Worm (Caenorhabditis elegans) whole organism, L1 larva: ENCODE measurements around the gene F58E6.5.
A peak's percentile ranks its signal among the peaks of the same experiment; 100 is the strongest.

Experiments
- C34B4.2 ChIP-seq: sonication (generic microtip); optimal IDR thresholded peaks from 2 replicates; lab custom pipeline; 2017; ENCODE audit warnings: mild to moderate bottlenecking, missing genetic modification characterization, missing compliant biosample characterization
- F16B12.6 ChIP-seq: fragments of 150-350 bp; optimal IDR thresholded peaks from 2 replicates; lab custom pipeline; 2014; ENCODE audit warnings: missing biosample characterization, missing genetic modification characterization
- aly-2 ChIP-seq: fragments of 150-350 bp; optimal IDR thresholded peaks from 2 replicates; lab custom pipeline; 2014; ENCODE audit warnings: missing biosample characterization, missing genetic modification characterization
- ceh-63 ChIP-seq: fragments of 200-800 bp; sonication (Bioruptor generic); optimal IDR thresholded peaks from 2 replicates; lab custom pipeline; 2018; ENCODE audit warnings: mild to moderate bottlenecking, missing genetic modification characterization, missing compliant biosample characterization
- ceh-8 ChIP-seq: fragments of 200-800 bp; sonication (Bioruptor generic); optimal IDR thresholded peaks from 2 replicates; lab custom pipeline; 2018; ENCODE audit warnings: mild to moderate bottlenecking, missing genetic modification characterization, moderate library complexity, missing compliant biosample characterization
- ceh-82 ChIP-seq, 3 experiments: fragments of 150-350 bp in 1 of 3; sonication (generic microtip) in 2 of 3; optimal IDR thresholded peaks; 2 replicates each; lab custom pipeline; 2014 to 2017; ENCODE audit warnings: missing biosample characterization in 3 of 3, missing genetic modification characterization in 3 of 3
- dpl-1 ChIP-seq, 3 experiments: fragments of 150-350 bp in 2 of 3; sonication (generic microtip) in 1 of 3; optimal IDR thresholded peaks; 2 replicates each; lab custom pipeline; 2014 to 2017; ENCODE audit warnings: missing biosample characterization in 3 of 3, missing genetic modification characterization in 3 of 3, missing genetic modification reagents in 3 of 3
- dsc-1 ChIP-seq: sonication (generic microtip); optimal IDR thresholded peaks from 2 replicates; lab custom pipeline; 2016; ENCODE audit warnings: mild to moderate bottlenecking, missing genetic modification characterization, missing compliant biosample characterization
- efl-1 ChIP-seq, 4 experiments: fragments of 150-350 bp; optimal IDR thresholded peaks in 3 of 4; peaks in 1 of 4; 1 replicate in 1 of 4; 2 replicates in 3 of 4; lab custom pipeline; 2014; ENCODE audit warnings: missing biosample characterization in 2 of 4, missing genetic modification characterization in 2 of 4, missing genetic modification reagents in 2 of 4
- egl-13 ChIP-seq: sonication (generic microtip); optimal IDR thresholded peaks from 2 replicates; lab custom pipeline; 2016; ENCODE audit warnings: missing genotype, missing genetic modification reagents, missing genetic modification characterization, missing compliant biosample characterization
- elt-2 ChIP-seq: sonication (generic microtip); optimal IDR thresholded peaks from 2 replicates; lab custom pipeline; 2016; ENCODE audit warnings: missing genetic modification characterization, mild to moderate bottlenecking, inconsistent platforms, missing compliant biosample characterization, missing genetic modification reagents
- ets-5 ChIP-seq: fragments of 200-800 bp; sonication (Bioruptor generic); IDR thresholded peaks from 2 replicates; pipeline ENCODE4 v1.3.6; 2022; ENCODE audit warnings: missing genetic modification characterization, missing compliant biosample characterization
- fkh-10 ChIP-seq: sonication (generic microtip); optimal IDR thresholded peaks from 2 replicates; lab custom pipeline; 2017; ENCODE audit warnings: missing biosample characterization, missing genetic modification reagents, missing genetic modification characterization
- fkh-8 ChIP-seq: sonication (generic microtip); optimal IDR thresholded peaks from 2 replicates; lab custom pipeline; 2016; ENCODE audit warnings: mild to moderate bottlenecking, missing genetic modification characterization, missing compliant biosample characterization
- fos-1 ChIP-seq: fragments of 150-350 bp; optimal IDR thresholded peaks from 2 replicates; lab custom pipeline; 2014; ENCODE audit warnings: missing biosample characterization, missing genetic modification characterization
- irx-1 ChIP-seq: sonication (generic microtip); optimal IDR thresholded peaks from 2 replicates; lab custom pipeline; 2016; ENCODE audit warnings: missing genetic modification characterization, missing compliant biosample characterization
- jun-1 ChIP-seq: fragments of 150-350 bp; optimal IDR thresholded peaks from 2 replicates; lab custom pipeline; 2014; ENCODE audit warnings: missing biosample characterization, missing genetic modification reagents, missing genetic modification characterization
- lin-13 ChIP-seq: fragments of 150-350 bp; optimal IDR thresholded peaks from 2 replicates; lab custom pipeline; 2014; ENCODE audit warnings: missing biosample characterization, missing genetic modification reagents, missing genetic modification characterization
- lin-14 ChIP-seq: fragments of 200-800 bp; sonication (Bioruptor generic); optimal IDR thresholded peaks from 2 replicates; lab custom pipeline; 2018; ENCODE audit warnings: mild to moderate bottlenecking, missing genetic modification characterization, moderate library complexity, missing compliant biosample characterization
- lin-35 ChIP-seq, 2 experiments: fragments of 150-350 bp; optimal IDR thresholded peaks; 2 replicates each; lab custom pipeline; 2014; ENCODE audit warnings: missing biosample characterization in 2 of 2, missing genetic modification characterization in 2 of 2, missing genetic modification reagents in 2 of 2
- lin-39 ChIP-seq: fragments of 150-350 bp; optimal IDR thresholded peaks from 2 replicates; lab custom pipeline; 2014; ENCODE audit warnings: missing biosample characterization, missing genetic modification reagents, missing genetic modification characterization
- lsy-2 ChIP-seq, 2 experiments: fragments of 150-350 bp; optimal IDR thresholded peaks; 2 replicates each; lab custom pipeline; 2014; ENCODE audit warnings: missing biosample characterization in 2 of 2, missing genetic modification characterization in 2 of 2
- nhr-19 ChIP-seq: fragments of 200-800 bp; sonication (Bioruptor generic); conservative IDR thresholded peaks from 2 replicates; pipeline ENCODE4 v1.3.6; 2022; ENCODE audit warnings: missing genetic modification characterization, missing compliant biosample characterization
- nhr-47 ChIP-seq: sonication (generic microtip); optimal IDR thresholded peaks from 2 replicates; lab custom pipeline; 2016; ENCODE audit warnings: mild to moderate bottlenecking, missing genetic modification characterization, moderate library complexity, missing compliant biosample characterization
- nhr-71 ChIP-seq: sonication (generic microtip); optimal IDR thresholded peaks from 2 replicates; lab custom pipeline; 2016; ENCODE audit warnings: mild to moderate bottlenecking, missing genetic modification characterization, moderate library complexity, missing compliant biosample characterization
- nhr-85 ChIP-seq: sonication (generic microtip); peaks from one replicate; lab custom pipeline; 2016; ENCODE audit warnings: missing genetic modification characterization, inconsistent platforms, missing compliant biosample characterization
- nhr-90 ChIP-seq: sonication (generic microtip); optimal IDR thresholded peaks from 2 replicates; lab custom pipeline; 2016; ENCODE audit warnings: mild to moderate bottlenecking, missing genetic modification characterization, missing compliant biosample characterization; ENCODE audit not compliant: poor library complexity
- pag-3 ChIP-seq: sonication (generic microtip); optimal IDR thresholded peaks from 2 replicates; lab custom pipeline; 2017; ENCODE audit warnings: missing genetic modification characterization, mild to moderate bottlenecking, missing compliant biosample characterization, antibody characterized with exemption, borderline replicate concordance; ENCODE audit not compliant: insufficient read depth
- pax-3 ChIP-seq: fragments of 200-800 bp; sonication (Bioruptor generic); optimal IDR thresholded peaks from 2 replicates; lab custom pipeline; 2018; ENCODE audit warnings: mild to moderate bottlenecking, missing genetic modification characterization, moderate library complexity, missing compliant biosample characterization
- pqm-1 ChIP-seq: sonication (generic microtip); optimal IDR thresholded peaks from 3 replicates; lab custom pipeline; 2017; ENCODE audit warnings: missing biosample characterization, missing genetic modification characterization
- skn-1 ChIP-seq: fragments of 150-350 bp; optimal IDR thresholded peaks from 2 replicates; lab custom pipeline; 2014; ENCODE audit warnings: missing biosample characterization, missing genetic modification characterization
- swsn-7 ChIP-seq: sonication (generic microtip); optimal IDR thresholded peaks from 2 replicates; lab custom pipeline; 2016; ENCODE audit warnings: missing genetic modification characterization, missing compliant biosample characterization
- tbx-2 ChIP-seq: sonication (generic microtip); optimal IDR thresholded peaks from 2 replicates; lab custom pipeline; 2016; ENCODE audit warnings: missing genetic modification characterization, missing compliant biosample characterization
- tlp-1 ChIP-seq: fragments of 150-350 bp; optimal IDR thresholded peaks from 2 replicates; lab custom pipeline; 2014; ENCODE audit warnings: missing biosample characterization, missing genetic modification characterization
- unc-130 ChIP-seq: fragments of 150-350 bp; optimal IDR thresholded peaks from 2 replicates; lab custom pipeline; 2017; ENCODE audit warnings: missing biosample characterization, missing genetic modification characterization, inconsistent platforms
- unc-62 ChIP-seq: fragments of 150-350 bp; optimal IDR thresholded peaks from 2 replicates; lab custom pipeline; 2014; ENCODE audit warnings: missing biosample characterization, missing genetic modification reagents, missing genetic modification characterization
- unc-98 ChIP-seq: fragments of 200-800 bp; sonication (Bioruptor generic); IDR thresholded peaks from 2 replicates; pipeline ENCODE4 v1.3.6; 2022; ENCODE audit warnings: missing genetic modification characterization, missing compliant biosample characterization
- xbp-1 ChIP-seq: sonication (generic microtip); optimal IDR thresholded peaks from 2 replicates; lab custom pipeline; 2016; ENCODE audit warnings: missing genetic modification characterization, missing compliant biosample characterization
- zip-4 ChIP-seq: fragments of 200-800 bp; sonication (Bioruptor generic); optimal IDR thresholded peaks from 2 replicates; lab custom pipeline; 2018; ENCODE audit warnings: mild to moderate bottlenecking, missing genetic modification characterization, moderate library complexity, missing compliant biosample characterization
- ztf-11 ChIP-seq, 2 experiments: sonication (generic microtip); optimal IDR thresholded peaks; 2 replicates each; lab custom pipeline; 2016 to 2017; ENCODE audit warnings: missing genetic modification characterization in 2 of 2, missing biosample characterization in 1 of 2, missing compliant biosample characterization in 1 of 2

F58E6.5 gene

ce11 chrV:9796562-9796961 lies 42.2 kb upstream of the F58E6.5 start, which contains the start of gene F46B6.9:
Gene F46B6.9 (plus strand): TSS chrV:9796862.
- TF ChIP-seq ztf-11 (tag; optimal IDR thresholded peaks at IDR 0.05; lab: Kevin White, UChicago) = no peak
- no peak for TF ChIP-seq tbx-2
- TF ChIP-seq nhr-71 (tag; lab: Kevin White, UChicago) = no peak
- no peak for TF ChIP-seq ceh-82 (tag; optimal IDR thresholded peaks at IDR 0.05; lab: Kevin White, UChicago)
- no peak for TF ChIP-seq F16B12.6 (tag; lab: Kevin White, UChicago)
- no peak for TF ChIP-seq lin-35 (GFP tag; optimal IDR thresholded peaks at IDR 0.05; lab: Kevin White, UChicago)
- TF ChIP-seq lin-39 (tag; lab: Kevin White, UChicago) = no peak
- no peak for TF ChIP-seq ets-5 (GFP tag; lab: Robert Waterston, UW)
- no peak for TF ChIP-seq nhr-47 (tag; lab: Kevin White, UChicago)
- TF ChIP-seq unc-130 (tag; lab: Kevin White, UChicago) = no peak
- no peak for TF ChIP-seq lin-13 (GFP tag; lab: Kevin White, UChicago)
- no peak for TF ChIP-seq tlp-1 (tag; lab: Kevin White, UChicago)
- TF ChIP-seq dsc-1 = no peak
- no peak for TF ChIP-seq nhr-90 (tag; lab: Kevin White, UChicago)
- TF ChIP-seq egl-13 = no peak
- TF ChIP-seq nhr-85 (tag; lab: Kevin White, UChicago) = no peak
- TF ChIP-seq xbp-1 (tag; lab: Kevin White, UChicago) = no peak

DNA sequence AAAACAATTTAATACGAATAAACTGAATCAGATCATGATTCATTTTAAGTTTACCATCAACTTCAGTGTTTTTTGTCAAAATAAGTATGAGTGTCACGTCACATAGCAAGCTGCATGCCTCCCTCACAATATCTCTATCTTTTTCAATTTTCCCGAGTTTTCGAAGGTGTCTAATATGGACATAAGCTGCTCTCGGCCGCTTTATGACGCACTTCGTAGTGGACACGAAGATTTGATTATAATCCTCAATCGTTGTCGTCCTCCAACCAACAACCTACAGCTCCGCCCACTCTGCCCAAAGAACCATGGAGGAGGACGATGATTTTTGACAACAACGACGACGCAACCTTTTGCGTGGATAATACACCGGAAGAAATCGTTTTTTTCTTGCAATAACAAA lies 41.6 kb upstream of the F58E6.5 start:
- TF ChIP-seq pag-3 (tag; lab: Kevin White, UChicago) (no peak), dsc-1 (peak; percentile 77), lin-39 (tag; lab: Kevin White, UChicago) (no peak), aly-2 (tag; lab: Kevin White, UChicago) (no peak), fkh-8 (tag; lab: Kevin White, UChicago) (peak; percentile 52), tlp-1 (tag; lab: Kevin White, UChicago) (no peak), pqm-1 (no peak), nhr-19 (GFP tag; lab: Robert Waterston, UW) (no peak), dpl-1 (GFP tag; optimal IDR thresholded peaks at IDR 0.05; lab: Kevin White, UChicago) (no peak), ceh-8 (GFP tag; lab: Kevin White, UChicago) (no peak), efl-1 (optimal IDR thresholded peaks at IDR 0.05; lab: Kevin White, UChicago) (no peak), efl-1 (GFP tag; optimal IDR thresholded peaks at IDR 0.05 in 1 of 2; lab: Kevin White, UChicago) (no peak), ztf-11 (tag; optimal IDR thresholded peaks at IDR 0.05; lab: Kevin White, UChicago) (no peak), pax-3 (tag; lab: Kevin White, UChicago) (peak; percentile 30), zip-4 (GFP tag; lab: Kevin White, UChicago) (no peak), fkh-10 (GFP tag; lab: Kevin White, UChicago) (peak; percentile 24), F16B12.6 (tag; lab: Kevin White, UChicago) (no peak), lsy-2 (tag; optimal IDR thresholded peaks at IDR 0.05; lab: Kevin White, UChicago) (no peak), unc-98 (GFP tag; lab: Robert Waterston, UW) (no peak), fos-1 (tag; lab: Kevin White, UChicago) (no peak), C34B4.2 (tag; lab: Kevin White, UChicago) (no peak)

- TF ChIP-seq ceh-63 = no peak
- peak; percentile 42 for TF ChIP-seq nhr-71 (tag; lab: Kevin White, UChicago)
- peak; percentile 46 for TF ChIP-seq dsc-1
- no peak for TF ChIP-seq swsn-7 (tag; lab: Kevin White, UChicago)
- TF ChIP-seq jun-1 (tag; lab: Kevin White, UChicago) = no peak
- peak in 1 of 2 experiments; percentile 8 for TF ChIP-seq lsy-2 (tag; optimal IDR thresholded peaks at IDR 0.05; lab: Kevin White, UChicago)
- no peak for TF ChIP-seq irx-1 (tag; lab: Kevin White, UChicago)
- TF ChIP-seq fkh-10 (GFP tag; lab: Kevin White, UChicago) = no peak
- no peak for TF ChIP-seq unc-98 (GFP tag; lab: Robert Waterston, UW)
- no peak for TF ChIP-seq C34B4.2 (tag; lab: Kevin White, UChicago)
- peak; percentile 11 for TF ChIP-seq nhr-47 (tag; lab: Kevin White, UChicago)
- peak; percentile 62 for TF ChIP-seq fkh-8 (tag; lab: Kevin White, UChicago)
- TF ChIP-seq lin-14 (GFP tag; lab: Kevin White, UChicago) = no peak
- TF ChIP-seq skn-1 (tag; lab: Kevin White, UChicago) = no peak
- no peak for TF ChIP-seq efl-1 (optimal IDR thresholded peaks at IDR 0.05; lab: Kevin White, UChicago)
- no peak for TF ChIP-seq efl-1 (GFP tag; optimal IDR thresholded peaks at IDR 0.05 in 1 of 2; lab: Kevin White, UChicago)
- TF ChIP-seq xbp-1 (tag; lab: Kevin White, UChicago) = no peak
- peak; percentile 7 for TF ChIP-seq elt-2 (tag; lab: Kevin White, UChicago)
- no peak for TF ChIP-seq unc-62
- TF ChIP-seq pax-3 (tag; lab: Kevin White, UChicago) = peak; percentile 39
- TF ChIP-seq, all 84 proteins: peak for 7
Observed at ce11 chrV:9794997-9795396, 40.6 kb upstream of the F58E6.5 start.
